Worm (Caenorhabditis elegans) whole organism, young adult: ENCODE data around the gene Y41D4B.6.

Experiments used
- C06A6.2 ChIP-seq: fragments of 200-800 bp; sonication (Bioruptor generic); conservative IDR thresholded peaks from 2 replicates; pipeline ENCODE4 v1.3.6; 2022; ENCODE audit warnings: missing genetic modification characterization, missing compliant biosample characterization
- C17E4.6 ChIP-seq: fragments of 200-800 bp; sonication (Bioruptor generic); IDR thresholded peaks from 2 replicates; pipeline ENCODE4 v1.3.6; 2022; ENCODE audit warnings: missing genetic modification reagents, missing genetic modification characterization, missing compliant biosample characterization
- F22D6.2 ChIP-seq: sonication (generic microtip); optimal IDR thresholded peaks from 2 replicates; lab custom pipeline; 2016; ENCODE audit warnings: mild to moderate bottlenecking, missing genetic modification characterization, missing compliant biosample characterization
- F23B12.7 ChIP-seq: sonication (generic microtip); optimal IDR thresholded peaks from 2 replicates; lab custom pipeline; 2017; ENCODE audit warnings: missing genetic modification characterization, mild to moderate bottlenecking, missing compliant biosample characterization, antibody characterized with exemption, moderate library complexity; ENCODE audit not compliant: insufficient read depth
- F37B4.10 ChIP-seq: fragments of 200-800 bp; sonication (Bioruptor generic); IDR thresholded peaks from 2 replicates; pipeline ENCODE4 v1.3.6; 2022; ENCODE audit warnings: missing genetic modification characterization, missing compliant biosample characterization
- F52B5.7 ChIP-seq: sonication (generic microtip); optimal IDR thresholded peaks from 2 replicates; lab custom pipeline; 2016; ENCODE audit warnings: mild to moderate bottlenecking, missing genetic modification characterization, missing compliant biosample characterization
- F57A8.1 ChIP-seq: fragments of 200-800 bp; sonication (Bioruptor generic); optimal IDR thresholded peaks from 2 replicates; lab custom pipeline; 2018; ENCODE audit warnings: mild to moderate bottlenecking, missing genetic modification characterization, moderate library complexity, missing compliant biosample characterization
- K12H6.12 ChIP-seq: fragments of 200-800 bp; sonication (Bioruptor generic); optimal IDR thresholded peaks from 2 replicates; lab custom pipeline; 2018; ENCODE audit warnings: mild to moderate bottlenecking, missing genetic modification characterization, missing compliant biosample characterization
- T07F8.4 ChIP-seq: sonication (generic microtip); optimal IDR thresholded peaks from 2 replicates; lab custom pipeline; 2016; ENCODE audit warnings: mild to moderate bottlenecking, missing genetic modification characterization, moderate library complexity, missing compliant biosample characterization
- Y53F4B.3 ChIP-seq: fragments of 200-800 bp; sonication (Bioruptor generic); IDR thresholded peaks from 2 replicates; pipeline ENCODE4 v1.3.6; 2022; ENCODE audit warnings: missing genetic modification reagents, missing genetic modification characterization, missing compliant biosample characterization
- Y53G8AR.9 ChIP-seq: fragments of 200-800 bp; sonication (Bioruptor generic); conservative IDR thresholded peaks from 2 replicates; pipeline ENCODE4 v1.3.6; 2022; ENCODE audit warnings: missing genetic modification reagents, missing genetic modification characterization, missing compliant biosample characterization
- akir-1 ChIP-seq: fragments of 200-800 bp; sonication (Bioruptor generic); optimal IDR thresholded peaks from 2 replicates; lab custom pipeline; 2018; ENCODE audit warnings: mild to moderate bottlenecking, missing genetic modification characterization, moderate library complexity, missing compliant biosample characterization
- aptf-3 ChIP-seq: fragments of 200-800 bp; sonication (Bioruptor generic); IDR thresholded peaks from 2 replicates; pipeline ENCODE4 v1.3.6; 2022; ENCODE audit warnings: missing genetic modification characterization, missing compliant biosample characterization
- atf-7 ChIP-seq: sonication (generic microtip); optimal IDR thresholded peaks from 2 replicates; lab custom pipeline; 2017; ENCODE audit warnings: mild to moderate bottlenecking, missing genetic modification characterization, missing compliant biosample characterization
- attf-6 ChIP-seq: fragments of 200-800 bp; sonication (Bioruptor generic); IDR thresholded peaks from 2 replicates; pipeline ENCODE4 v1.3.6; 2022; ENCODE audit warnings: missing genetic modification reagents, missing genetic modification characterization, missing compliant biosample characterization
- cebp-2 ChIP-seq: fragments of 200-800 bp; sonication (Bioruptor generic); IDR thresholded peaks from 2 replicates; pipeline ENCODE4 v1.3.6; 2022; ENCODE audit warnings: missing genetic modification characterization, missing compliant biosample characterization
- chd-7 ChIP-seq: sonication (generic microtip); optimal IDR thresholded peaks from 2 replicates; lab custom pipeline; 2016; ENCODE audit warnings: mild to moderate bottlenecking, missing genetic modification characterization, moderate library complexity, missing compliant biosample characterization
- die-1 ChIP-seq: sonication (generic microtip); optimal IDR thresholded peaks from 2 replicates; lab custom pipeline; 2016; ENCODE audit warnings: missing genotype, mild to moderate bottlenecking, missing genetic modification characterization, missing compliant biosample characterization
- egl-18 ChIP-seq: fragments of 200-800 bp; sonication (Bioruptor generic); IDR thresholded peaks from 2 replicates; pipeline ENCODE4 v1.3.6; 2022; ENCODE audit warnings: missing genetic modification reagents, missing genetic modification characterization, missing compliant biosample characterization
- gei-17 ChIP-seq: fragments of 200-800 bp; sonication (Bioruptor generic); optimal IDR thresholded peaks from 2 replicates; lab custom pipeline; 2018; ENCODE audit warnings: mild to moderate bottlenecking, missing genetic modification characterization, missing compliant biosample characterization
- him-1 ChIP-seq: sonication (generic microtip); optimal IDR thresholded peaks from 2 replicates; lab custom pipeline; 2016; ENCODE audit warnings: missing genotype, missing genetic modification reagents, missing genetic modification characterization, missing compliant biosample characterization
- hmg-20 ChIP-seq: fragments of 200-800 bp; sonication (Bioruptor generic); IDR thresholded peaks from 2 replicates; pipeline ENCODE4 v1.3.6; 2022; ENCODE audit warnings: missing genetic modification reagents, missing genetic modification characterization, missing compliant biosample characterization
- hsf-1 ChIP-seq: fragments of 200-800 bp; sonication (Bioruptor generic); IDR thresholded peaks from 2 replicates; pipeline ENCODE4 v1.3.6; 2022; ENCODE audit warnings: missing genetic modification reagents, missing genetic modification characterization, missing compliant biosample characterization
- lag-1 ChIP-seq: fragments of 200-800 bp; sonication (Bioruptor generic); IDR thresholded peaks from 2 replicates; pipeline ENCODE4 v1.3.6; 2022; ENCODE audit warnings: missing genetic modification reagents, missing genetic modification characterization, missing compliant biosample characterization
- lin-40 ChIP-seq: sonication (generic microtip); optimal IDR thresholded peaks from 2 replicates; lab custom pipeline; 2016; ENCODE audit warnings: missing genetic modification characterization, mild to moderate bottlenecking, missing compliant biosample characterization, missing genotype, missing genetic modification reagents
- lir-1 ChIP-seq: fragments of 200-800 bp; sonication (Bioruptor generic); conservative IDR thresholded peaks from 2 replicates; pipeline ENCODE4 v1.3.6; 2022; ENCODE audit warnings: missing genetic modification reagents, missing genetic modification characterization, missing compliant biosample characterization
- madf-3 ChIP-seq: fragments of 200-800 bp; sonication (Bioruptor generic); IDR thresholded peaks from 2 replicates; pipeline ENCODE4 v1.3.6; 2022; ENCODE audit warnings: missing genetic modification reagents, missing genetic modification characterization, missing compliant biosample characterization
- madf-8 ChIP-seq: fragments of 200-800 bp; sonication (Bioruptor generic); conservative IDR thresholded peaks from 2 replicates; pipeline ENCODE4 v1.3.6; 2022; ENCODE audit warnings: missing genetic modification reagents, missing genetic modification characterization, missing compliant biosample characterization
- mel-28 ChIP-seq: sonication (generic microtip); optimal IDR thresholded peaks from 2 replicates; lab custom pipeline; 2016; ENCODE audit warnings: borderline replicate concordance, mild to moderate bottlenecking, missing genetic modification characterization, missing compliant biosample characterization
- mxl-1 ChIP-seq: sonication (generic microtip); optimal IDR thresholded peaks from 2 replicates; lab custom pipeline; 2016; ENCODE audit warnings: missing genetic modification characterization, missing compliant biosample characterization
- nfyb-1 ChIP-seq: fragments of 200-800 bp; sonication (Bioruptor generic); IDR thresholded peaks from 2 replicates; pipeline ENCODE4 v1.3.6; 2022; ENCODE audit warnings: missing genetic modification reagents, missing genetic modification characterization, missing compliant biosample characterization
- nhr-120 ChIP-seq: fragments of 200-800 bp; sonication (Bioruptor generic); IDR thresholded peaks from 2 replicates; pipeline ENCODE4 v1.3.6; 2022; ENCODE audit warnings: missing genetic modification characterization, missing compliant biosample characterization
- nhr-179 ChIP-seq: sonication (generic microtip); optimal IDR thresholded peaks from 2 replicates; lab custom pipeline; 2016; ENCODE audit warnings: mild to moderate bottlenecking, missing genetic modification characterization, missing compliant biosample characterization
- rec-8 ChIP-seq, 2 experiments: sonication (generic microtip); optimal IDR thresholded peaks; 2 replicates each; lab custom pipeline; 2016; ENCODE audit warnings: mild to moderate bottlenecking in 2 of 2, missing genetic modification characterization in 2 of 2, missing genetic modification reagents in 2 of 2, missing genotype in 2 of 2, missing biosample characterization in 1 of 2, missing compliant biosample characterization in 1 of 2, moderate library complexity in 1 of 2
- rpc-1 ChIP-seq, 2 experiments: fragments of 150-350 bp in 1 of 2; sonication (generic microtip) in 1 of 2; optimal IDR thresholded peaks; 2 replicates each; lab custom pipeline; 2014 to 2018; ENCODE audit warnings: missing biosample characterization in 1 of 2, missing genetic modification characterization in 1 of 2, missing genetic modification reagents in 1 of 2, missing genotype in 1 of 2
- sea-2 ChIP-seq: fragments of 200-800 bp; sonication (Bioruptor generic); IDR thresholded peaks from 2 replicates; pipeline ENCODE4 v1.3.6; 2022; ENCODE audit warnings: missing genetic modification characterization, missing compliant biosample characterization
- snpc-1.3 ChIP-seq: sonication (generic microtip); optimal IDR thresholded peaks from 2 replicates; lab custom pipeline; 2017; ENCODE audit warnings: missing genetic modification characterization, mild to moderate bottlenecking, missing compliant biosample characterization, antibody characterized with exemption, moderate library complexity, missing genotype, missing genetic modification reagents; ENCODE audit not compliant: insufficient read depth
- tbx-9 ChIP-seq: sonication (generic microtip); optimal IDR thresholded peaks from 2 replicates; lab custom pipeline; 2016; ENCODE audit warnings: borderline replicate concordance, missing genetic modification characterization, inconsistent platforms, missing compliant biosample characterization
- unc-130 ChIP-seq: sonication (generic microtip); optimal IDR thresholded peaks from 2 replicates; lab custom pipeline; 2016; ENCODE audit warnings: missing genetic modification reagents, missing genetic modification characterization, missing compliant biosample characterization
- zfh-2 ChIP-seq: fragments of 200-800 bp; sonication (Bioruptor generic); conservative IDR thresholded peaks from 2 replicates; pipeline ENCODE4 v1.3.6; 2022; ENCODE audit warnings: missing genetic modification reagents, missing genetic modification characterization, missing compliant biosample characterization
- ztf-26 ChIP-seq: sonication (generic microtip); optimal IDR thresholded peaks from 2 replicates; lab custom pipeline; 2017; ENCODE audit warnings: missing genetic modification characterization, missing compliant biosample characterization

Y41D4B.6 gene

DNA sequence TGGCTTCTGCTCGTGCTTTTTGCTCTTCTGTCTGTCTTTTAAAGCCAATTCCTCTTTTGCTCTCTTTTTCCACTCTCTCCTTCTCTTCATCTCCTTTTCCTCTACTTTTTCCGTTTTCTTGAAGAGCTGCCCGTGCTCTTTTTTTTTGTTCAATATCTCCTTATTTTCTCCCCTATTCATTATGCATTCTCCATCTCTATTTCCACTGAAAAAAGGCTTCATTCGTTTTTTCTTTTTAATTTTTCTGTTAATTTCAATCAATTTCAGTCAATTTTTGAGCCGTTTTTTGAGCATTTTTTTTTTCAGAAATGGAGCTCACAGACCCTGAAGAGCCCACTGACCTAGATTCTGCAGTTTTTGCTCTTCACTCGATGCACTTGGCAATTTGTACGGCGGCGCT, 38.9 kb downstream of the Y41D4B.6 start, which contains the start of gene Y41D4B.1:
Y41D4B.1 (plus strand) TSS at position 301 of the 400 bp plus-strand sequence.
- TF ChIP-seq mxl-1 (tag; lab: Kevin White, UChicago), result no peak
- no peak for TF ChIP-seq zfh-2 (GFP tag; lab: Robert Waterston, UW)
- no peak for TF ChIP-seq madf-8 (GFP tag; lab: Robert Waterston, UW)
- TF ChIP-seq F52B5.7 (tag; lab: Kevin White, UChicago), result no peak
- TF ChIP-seq nhr-120 (GFP tag; lab: Robert Waterston, UW), result no peak
- no peak for TF ChIP-seq lin-40 (tag; lab: Kevin White, UChicago)
- no peak for TF ChIP-seq F57A8.1 (GFP tag; lab: Kevin White, UChicago)
- no peak for TF ChIP-seq F23B12.7 (tag; lab: Kevin White, UChicago)
- no peak for TF ChIP-seq rpc-1 (optimal IDR thresholded peaks at IDR 0.05; lab: Kevin White, UChicago)
- TF ChIP-seq rpc-1 (tag; optimal IDR thresholded peaks at IDR 0.05; lab: Kevin White, UChicago), result no peak
- TF ChIP-seq chd-7 (tag; lab: Kevin White, UChicago), result no peak
- TF ChIP-seq hsf-1 (GFP tag; lab: Robert Waterston, UW), result no peak
- no peak for TF ChIP-seq hmg-20 (GFP tag; lab: Robert Waterston, UW)
- TF ChIP-seq cebp-2 (GFP tag; lab: Robert Waterston, UW), result no peak
- no peak for TF ChIP-seq nhr-179
- TF ChIP-seq C06A6.2, result no peak
- TF ChIP-seq gei-17 (GFP tag; lab: Kevin White, UChicago), result no peak
- TF ChIP-seq C17E4.6, result no peak
- no peak for TF ChIP-seq tbx-9 (tag; lab: Kevin White, UChicago)
- no peak for TF ChIP-seq T07F8.4 (tag; lab: Kevin White, UChicago)
- no peak for TF ChIP-seq lir-1 (GFP tag; lab: Robert Waterston, UW)

- TF ChIP-seq aptf-3 (GFP tag; lab: Robert Waterston, UW), result no peak
- TF ChIP-seq F37B4.10 (GFP tag; lab: Robert Waterston, UW), result no peak
- no peak for TF ChIP-seq atf-7 (tag; lab: Kevin White, UChicago)
- no peak for TF ChIP-seq akir-1 (GFP tag; lab: Kevin White, UChicago)
Measured at ce11 chrIV:1676926-1677325, 43.4 kb downstream of the Y41D4B.6 start.

DNA sequence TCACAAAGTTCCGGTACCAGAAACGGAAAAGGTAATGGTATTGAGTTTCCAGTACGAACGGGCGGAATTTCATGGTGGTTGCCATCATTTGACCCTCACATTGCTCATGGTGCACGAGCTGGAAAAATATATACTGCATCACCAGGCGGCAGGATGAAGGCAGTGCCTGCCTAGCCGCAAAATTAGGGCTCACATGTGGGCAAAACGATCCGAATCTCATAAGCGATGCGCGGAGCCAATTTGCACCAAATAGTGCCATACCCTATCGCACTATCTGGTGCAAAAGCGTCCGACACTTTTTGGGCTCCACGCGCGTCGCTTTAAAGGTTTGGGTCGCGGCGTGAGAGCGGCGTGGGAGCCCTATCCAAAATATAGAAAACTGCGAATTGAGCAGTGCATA, 45.7 kb downstream of the Y41D4B.6 start:
- TF ChIP-seq mel-28 (tag; lab: Kevin White, UChicago) (no peak), sea-2 (no peak), rec-8 (tag; optimal IDR thresholded peaks at IDR 0.05; lab: Kevin White, UChicago) (no peak), die-1 (tag; lab: Kevin White, UChicago) (no peak), him-1 (tag; lab: Kevin White, UChicago) (no peak), lag-1 (GFP tag; lab: Robert Waterston, UW) (no peak), ztf-26 (tag; lab: Kevin White, UChicago) (no peak), Y53F4B.3 (no peak), egl-18 (GFP tag; lab: Robert Waterston, UW) (no peak), unc-130 (GFP tag; lab: Kevin White, UChicago) (no peak), attf-6 (GFP tag; lab: Robert Waterston, UW) (no peak), snpc-1.3 (tag; lab: Kevin White, UChicago) (no peak), Y53G8AR.9 (no peak), nfyb-1 (no peak), F22D6.2 (tag; lab: Kevin White, UChicago) (no peak), K12H6.12 (no peak), madf-3 (GFP tag; lab: Robert Waterston, UW) (no peak)
